Worm (Caenorhabditis elegans) whole organism, L4/young adult: ENCODE data around the gene Y37H2A.7.

ENCODE experiments used
- W03F9.2 ChIP-seq: fragments of 150-350 bp; optimal IDR thresholded peaks from 2 replicates; lab custom pipeline; 2014; ENCODE audit warnings: missing biosample characterization, missing genetic modification characterization
- dao-5 ChIP-seq: sonication (generic microtip); optimal IDR thresholded peaks from 2 replicates; lab custom pipeline; 2016; ENCODE audit warnings: missing genotype, missing genetic modification characterization, moderate library complexity, missing compliant biosample characterization
- him-1 ChIP-seq: sonication (generic microtip); optimal IDR thresholded peaks from 2 replicates; lab custom pipeline; 2016; ENCODE audit warnings: missing genotype, missing genetic modification reagents, missing genetic modification characterization, missing compliant biosample characterization

The Y37H2A.7 gene

ce11 chrV:18093941-18094340 lies 40.3 kb downstream of the Y37H2A.7 start:
- TF ChIP-seq dao-5 (tag; lab: Kevin White, UChicago): no peak
- no peak for TF ChIP-seq W03F9.2
- no peak for TF ChIP-seq him-1 (tag; lab: Kevin White, UChicago)

ce11 chrV:18091216-18091615 lies 43.1 kb downstream of the Y37H2A.7 start:
- TF ChIP-seq him-1 (tag; lab: Kevin White, UChicago) (no peak), dao-5 (tag; lab: Kevin White, UChicago) (no peak), W03F9.2 (no peak)

- TF ChIP-seq W03F9.2 (no peak), him-1 (tag; lab: Kevin White, UChicago) (no peak), dao-5 (tag; lab: Kevin White, UChicago) (no peak)
Measured at ce11 chrV:18086783-18087182, 47.5 kb downstream of the Y37H2A.7 start, which contains the start of gene slr-2. TSS of gene slr-2 (plus strand) at chrV:18087123.

ce11 chrV:18086174-18086661 lies 48.1 kb downstream of the Y37H2A.7 start, which contains the start of gene Y59A8B.12:
TSS of gene Y59A8B.12 (minus strand) at chrV:18086224.
- TF ChIP-seq him-1 (tag; lab: Kevin White, UChicago): no peak
- no peak for TF ChIP-seq dao-5 (tag; lab: Kevin White, UChicago)
- TF ChIP-seq W03F9.2: no peak

ce11 chrV:18085150-18085833 lies 49.0 kb downstream of the Y37H2A.7 start, which contains the start of gene fbxa-106:
TSS of gene fbxa-106 (minus strand) at chrV:18085200.
- TF ChIP-seq him-1 (tag; lab: Kevin White, UChicago) (no peak), W03F9.2 (no peak), dao-5 (tag; lab: Kevin White, UChicago) (no peak)
